Fruit fly (Drosophila melanogaster) whole organism, embryonic: ENCODE data around the gene CG17264.

Experiments used
- Atf6 ChIP-seq: fragments of 200-800 bp; sonication (Bioruptor generic); IDR thresholded peaks from 2 replicates; pipeline ENCODE4 v1.3.6; 2022; ENCODE audit warnings: missing biosample characterization, missing genetic modification characterization
- Bdp1 ChIP-seq: fragments of 200-800 bp; sonication (Bioruptor generic); optimal IDR thresholded peaks from 3 replicates; lab custom pipeline; 2016; ENCODE audit warnings: missing biosample characterization, missing genetic modification characterization
- CG10274 ChIP-seq: fragments of 200-800 bp; sonication (Bioruptor generic); optimal IDR thresholded peaks from 3 replicates; lab custom pipeline; 2017; ENCODE audit warnings: missing biosample characterization, mild to moderate bottlenecking, missing genetic modification characterization
- CG12071 ChIP-seq: fragments of 200-800 bp; sonication (Bioruptor generic); optimal IDR thresholded peaks from 3 replicates; lab custom pipeline; 2018; ENCODE audit warnings: missing biosample characterization, mild to moderate bottlenecking, missing genetic modification characterization
- H2.0 ChIP-seq: fragments of 200-800 bp; sonication (Bioruptor generic); IDR thresholded peaks from 2 replicates; pipeline ENCODE4 v1.3.6; 2022; ENCODE audit warnings: missing biosample characterization, missing genetic modification characterization
- Hand ChIP-seq: fragments of 200-800 bp; sonication (Bioruptor generic); optimal IDR thresholded peaks from 2 replicates; lab custom pipeline; 2017; ENCODE audit warnings: mild to moderate bottlenecking, missing biosample characterization, missing genetic modification reagents, missing genetic modification characterization
- Neu2 ChIP-seq: fragments of 200-800 bp; sonication (Bioruptor generic); optimal IDR thresholded peaks from 3 replicates; lab custom pipeline; 2016; ENCODE audit warnings: missing biosample characterization, missing genetic modification characterization, borderline replicate concordance
- Rfx ChIP-seq: fragments of 200-800 bp; sonication (Bioruptor generic); IDR thresholded peaks from 2 replicates; pipeline ENCODE4 v1.3.6; 2022; ENCODE audit warnings: missing biosample characterization, missing genetic modification characterization
- fru ChIP-seq: fragments of >200 bp; optimal IDR thresholded peaks from 2 replicates; lab custom pipeline; 2017
- oc ChIP-seq: fragments of 200-800 bp; sonication (Bioruptor generic); optimal IDR thresholded peaks from 2 replicates; lab custom pipeline; 2018; ENCODE audit warnings: missing biosample characterization, mild to moderate bottlenecking, missing genetic modification characterization, moderate library complexity
- trem ChIP-seq: fragments of 200-800 bp; optimal IDR thresholded peaks from 3 replicates; lab custom pipeline; 2019; ENCODE audit warnings: missing biosample characterization, mild to moderate bottlenecking, missing genetic modification characterization, moderate library complexity
- ttk ChIP-seq: fragments of 200-800 bp; sonication (Bioruptor generic); IDR thresholded peaks from 2 replicates; pipeline ENCODE4 v2.1.2; 2022; ENCODE audit warnings: missing biosample characterization, missing genetic modification characterization
- tup ChIP-seq: fragments of 200-800 bp; sonication (Bioruptor generic); optimal IDR thresholded peaks from 2 replicates; lab custom pipeline; 2016; ENCODE audit warnings: missing biosample characterization, mild to moderate bottlenecking, missing genetic modification characterization, moderate library complexity
- zen2 ChIP-seq: fragments of 200-800 bp; sonication (Bioruptor generic); IDR thresholded peaks from 3 replicates; pipeline ENCODE4 v1.3.6; 2022; ENCODE audit warnings: missing biosample characterization, missing genetic modification characterization; ENCODE audit not compliant: partially characterized antibody

dm6 chr2L:3057951-3058771 lies 39.9 kb downstream of the CG17264 start:
- TF ChIP-seq CG12071: no peak
- TF ChIP-seq tup: no peak
- no peak for TF ChIP-seq CG10274 (GFP tag; lab: Kevin White, UChicago)
- TF ChIP-seq Rfx (GFP tag; lab: Robert Waterston, UW): no peak
- TF ChIP-seq zen2: no peak
- TF ChIP-seq Hand (GFP tag; lab: Kevin White, UChicago): no peak
- TF ChIP-seq trem (tag; lab: Kevin White, UChicago): no peak
- no peak for TF ChIP-seq Bdp1 (GFP tag; lab: Kevin White, UChicago)
- TF ChIP-seq oc (tag; lab: Kevin White, UChicago): no peak
- no peak for TF ChIP-seq Atf6 (GFP tag; lab: Robert Waterston, UW)
- no peak for TF ChIP-seq H2.0
- no peak for TF ChIP-seq fru (lab: Kevin White, UChicago)
- TF ChIP-seq ttk (GFP tag; lab: Robert Waterston, UW): no peak
- TF ChIP-seq Neu2 (GFP tag; lab: Kevin White, UChicago): no peak
